Worm (Caenorhabditis elegans): ENCODE data around the gene F36H5.14.
"Not testable (repeated sequence)": the region's sequence is repeated elsewhere in the genome, so short reads cannot be mapped to it uniquely, and the experiment has no call there.

The F36H5.14 gene

ce11 chrII:1775234-1775633 lies at the start of gene F36H5.14:
Gene F36H5.14 (plus strand): TSS chrII:1775534.
- not testable (repeated sequence) for TF ChIP-seq ceh-48 (tag; optimal IDR thresholded peaks at IDR 0.05); hlh-13 (GFP tag; optimal IDR thresholded peaks at IDR 0.05); nhr-11 (tag; optimal IDR thresholded peaks at IDR 0.05)

DNA sequence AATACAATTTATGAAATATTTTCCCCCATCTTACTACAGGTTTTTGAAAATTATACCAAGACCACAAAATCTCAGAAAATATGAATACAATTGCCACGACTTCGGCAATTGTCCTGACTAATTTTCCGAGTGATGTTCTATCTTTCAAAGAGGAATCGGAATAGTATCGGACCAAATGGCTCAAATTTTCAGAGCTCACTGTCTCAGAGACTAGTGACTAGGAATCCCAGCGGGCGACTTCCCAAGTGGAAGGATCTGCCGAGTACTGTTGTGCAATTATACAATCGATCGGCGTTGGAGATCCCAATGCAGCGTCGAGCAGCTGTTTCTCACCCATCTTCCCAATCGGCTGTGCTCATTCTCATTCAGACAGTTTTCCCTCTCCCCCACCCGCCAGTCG lies 49.6 kb upstream of the F36H5.14 start, which contains the start of gene F45C12.17:
F45C12.17 (plus strand) TSS at position 377 of the 400 bp plus-strand sequence.
- TF ChIP-seq T23F11.4 (GFP tag; optimal IDR thresholded peaks at IDR 0.05) (no peak), tbx-7 (tag; optimal IDR thresholded peaks at IDR 0.05) (no peak), ceh-18 (tag; optimal IDR thresholded peaks at IDR 0.05) (no peak), ceh-48 (tag; optimal IDR thresholded peaks at IDR 0.05) (no peak), pat-9 (tag; optimal IDR thresholded peaks at IDR 0.05) (no peak), unc-55 (GFP tag; optimal IDR thresholded peaks at IDR 0.05) (no peak), Y22D7AL.16 (tag; optimal IDR thresholded peaks at IDR 0.05) (no peak), pros-1 (tag; optimal IDR thresholded peaks at IDR 0.05) (no peak), lin-11 (tag; optimal IDR thresholded peaks at IDR 0.05) (no peak), sox-2 (GFP tag; IDR thresholded peaks at IDR 0.05) (no peak), fkh-6 (tag; optimal IDR thresholded peaks at IDR 0.05) (no peak), zip-5 (tag; optimal IDR thresholded peaks at IDR 0.05) (no peak)

ce11 chrII:1728253-1728652 lies 47.1 kb upstream of the F36H5.14 start, which contains the start of gene btb-9:
Gene btb-9 (plus strand): TSS chrII:1728506.
- TF ChIP-seq ceh-30 (tag; optimal IDR thresholded peaks at IDR 0.05), result no peak
- no peak for TF ChIP-seq C38D4.7 (GFP tag; optimal IDR thresholded peaks at IDR 0.05)
- TF ChIP-seq F13H6.1 (tag; optimal IDR thresholded peaks at IDR 0.05), result no peak
- TF ChIP-seq elt-4 (tag; optimal IDR thresholded peaks at IDR 0.05), result no peak
- no peak for TF ChIP-seq syd-9 (tag; optimal IDR thresholded peaks at IDR 0.05)
- TF ChIP-seq che-1 (tag; optimal IDR thresholded peaks at IDR 0.05), result no peak
- TF ChIP-seq dve-1 (tag; optimal IDR thresholded peaks at IDR 0.05), result no peak
- TF ChIP-seq hlh-8 (tag; optimal IDR thresholded peaks at IDR 0.05), result no peak
- TF ChIP-seq sox-4 (tag; optimal IDR thresholded peaks at IDR 0.05), result no peak
- TF ChIP-seq unc-42 (tag; optimal IDR thresholded peaks at IDR 0.05), result no peak
- TF ChIP-seq pros-1 (tag; optimal IDR thresholded peaks at IDR 0.05), result no peak
- no peak for TF ChIP-seq hlh-30 (tag; optimal IDR thresholded peaks at IDR 0.05; ENCODE audit: insufficient read depth)
- TF ChIP-seq lin-11 (tag; optimal IDR thresholded peaks at IDR 0.05), result no peak
- no peak for TF ChIP-seq K09A11.1 (tag; optimal IDR thresholded peaks at IDR 0.05; ENCODE audit: insufficient read depth)

DNA sequence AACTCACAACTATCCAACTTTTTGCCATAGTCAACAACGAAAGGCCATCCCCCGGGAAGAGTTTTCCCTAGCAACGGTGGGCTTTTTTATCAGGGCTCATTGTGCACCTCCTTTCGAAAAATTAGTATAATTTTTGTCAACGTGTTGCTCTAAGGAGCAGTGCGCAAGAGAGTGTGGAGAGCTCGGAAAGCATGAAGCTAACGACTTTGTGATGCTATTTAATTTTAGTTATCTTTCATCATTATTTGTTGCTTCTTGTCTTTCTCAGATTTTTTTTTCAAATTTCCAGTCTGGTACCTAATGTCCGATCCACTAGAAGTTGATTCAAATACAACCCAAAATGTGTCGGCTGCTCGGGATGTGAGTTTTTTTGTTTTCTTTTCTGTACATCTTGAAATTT lies 45.2 kb upstream of the F36H5.14 start, which contains the start of gene ceh-81:
ceh-81 (plus strand) TSS at position 301 of the 400 bp plus-strand sequence.
- TF ChIP-seq unc-55 (GFP tag; optimal IDR thresholded peaks at IDR 0.05) (no peak), fkh-10 (GFP tag; optimal IDR thresholded peaks at IDR 0.05) (no peak), fax-1 (tag; optimal IDR thresholded peaks at IDR 0.05) (no peak), C38D4.7 (GFP tag; optimal IDR thresholded peaks at IDR 0.05) (no peak)

ce11 chrII:1731932-1732331 lies 43.4 kb upstream of the F36H5.14 start, which contains the start of gene ceh-82:
Gene ceh-82 (plus strand): TSS chrII:1732232.
- TF ChIP-seq dmd-4 (tag; optimal IDR thresholded peaks at IDR 0.05; ENCODE audit: borderline replicate concordance) (no peak), pha-2 (tag; optimal IDR thresholded peaks at IDR 0.05) (no peak), unc-86 (tag; optimal IDR thresholded peaks at IDR 0.05) (no peak), ceh-31 (tag; optimal IDR thresholded peaks at IDR 0.05) (no peak)

- TF ChIP-seq unc-42 (tag; optimal IDR thresholded peaks at IDR 0.05), result no peak
- no peak for TF ChIP-seq ama-1 (optimal IDR thresholded peaks at IDR 0.05)
- TF ChIP-seq tbx-7 (tag; optimal IDR thresholded peaks at IDR 0.05), result no peak
- no peak for TF ChIP-seq syd-9 (tag; optimal IDR thresholded peaks at IDR 0.05)
- TF ChIP-seq ceh-2 (tag; optimal IDR thresholded peaks at IDR 0.05), result no peak
- no peak for TF ChIP-seq dve-1 (tag; optimal IDR thresholded peaks at IDR 0.05)
- no peak for TF ChIP-seq sox-4 (tag; optimal IDR thresholded peaks at IDR 0.05)
- no peak for TF ChIP-seq npax-4 (tag; optimal IDR thresholded peaks at IDR 0.05)
- TF ChIP-seq C38D4.7 (GFP tag; optimal IDR thresholded peaks at IDR 0.05), result no peak
- TF ChIP-seq ceh-14 (tag; optimal IDR thresholded peaks at IDR 0.05), result no peak
- no peak for TF ChIP-seq nhr-11 (tag; optimal IDR thresholded peaks at IDR 0.05)
- no peak for TF ChIP-seq ceh-18 (tag; optimal IDR thresholded peaks at IDR 0.05)
- no peak for TF ChIP-seq F13H6.1 (tag; optimal IDR thresholded peaks at IDR 0.05)
- no peak for TF ChIP-seq unc-86 (tag; optimal IDR thresholded peaks at IDR 0.05)
- no peak for TF ChIP-seq mec-3 (tag; optimal IDR thresholded peaks at IDR 0.05; ENCODE audit: borderline replicate concordance)
- TF ChIP-seq fkh-10 (GFP tag; optimal IDR thresholded peaks at IDR 0.05), result no peak
- TF ChIP-seq C08G9.2 (tag; optimal IDR thresholded peaks at IDR 0.05), result no peak
- TF ChIP-seq ceh-19 (GFP tag; optimal IDR thresholded peaks at IDR 0.05), result no peak
- TF ChIP-seq pros-1 (tag; optimal IDR thresholded peaks at IDR 0.05), result no peak
Measured at ce11 chrII:1735145-1735544, 40.2 kb upstream of the F36H5.14 start.

All from whole organism, late embryonic.